Worm (Caenorhabditis elegans) whole organism, L4/young adult: ENCODE data around the gene din-1.

ENCODE experiments used
- W03F9.2 ChIP-seq: fragments of 150-350 bp; optimal IDR thresholded peaks from 2 replicates; lab custom pipeline; 2014; ENCODE audit warnings: missing biosample characterization, missing genetic modification characterization
- dao-5 ChIP-seq: sonication (generic microtip); optimal IDR thresholded peaks from 2 replicates; lab custom pipeline; 2016; ENCODE audit warnings: missing genotype, missing genetic modification characterization, moderate library complexity, missing compliant biosample characterization
- him-1 ChIP-seq: sonication (generic microtip); optimal IDR thresholded peaks from 2 replicates; lab custom pipeline; 2016; ENCODE audit warnings: missing genotype, missing genetic modification reagents, missing genetic modification characterization, missing compliant biosample characterization

DNA sequence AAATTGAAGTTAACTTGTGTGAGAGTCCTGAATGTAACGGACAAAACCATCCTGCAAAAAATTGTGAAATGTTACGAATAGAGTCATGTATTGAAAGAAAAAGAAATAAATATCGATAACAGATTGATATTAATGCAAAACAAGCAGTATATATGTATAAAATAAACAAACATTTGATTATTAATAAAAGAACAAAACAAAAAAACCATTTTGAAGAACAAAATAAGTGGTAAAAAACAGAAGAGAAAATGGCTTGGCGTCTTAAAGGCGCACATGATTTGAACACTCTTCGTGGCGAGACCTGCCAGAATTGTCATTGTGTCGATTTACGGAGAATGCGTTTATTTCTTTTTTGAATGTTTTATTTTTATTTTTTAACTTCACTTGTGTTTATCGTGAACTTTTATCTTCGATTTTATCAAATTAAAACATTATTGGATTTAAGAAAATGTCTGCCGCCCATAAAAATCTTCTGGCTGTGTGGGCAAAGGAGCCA lies 19.3 kb upstream of the din-1 start, which contains the start of the genes rad-23 and rpn-12:
- no peak for TF ChIP-seq him-1 (tag; lab: Kevin White, UChicago)
- TF ChIP-seq W03F9.2 (tag; lab: Kevin White, UChicago) = peak; percentile 82
- TF ChIP-seq dao-5 (tag; lab: Kevin White, UChicago) = no peak
